Fruit fly (Drosophila melanogaster): ENCODE measurements around the gene CG9427.

The CG9427 gene

DNA sequence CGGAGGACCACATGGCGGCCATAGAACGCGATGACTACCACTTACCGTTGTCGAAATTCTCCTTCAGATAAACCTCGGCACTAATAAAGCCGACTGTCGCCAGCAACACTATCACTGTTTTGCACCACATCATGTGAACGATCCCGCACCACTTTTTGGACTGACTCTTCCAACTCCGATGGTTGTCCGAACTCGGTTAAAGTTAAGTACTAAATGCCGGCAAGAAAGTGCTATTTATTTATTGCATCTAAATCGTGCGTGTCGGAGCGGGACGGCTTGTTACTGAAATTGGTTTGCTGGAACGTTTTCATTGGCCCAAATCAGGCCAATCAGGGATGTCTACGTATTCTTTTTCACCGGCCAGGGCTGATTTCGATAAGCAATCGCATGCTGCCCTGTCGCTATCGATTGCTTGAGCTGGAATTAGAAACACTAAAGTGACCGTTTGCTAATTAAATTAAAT lies 3.9 kb upstream of the CG9427 start, which contains the start of gene Calr (continued):
- TF ChIP-seq CG12744 (GFP tag; optimal IDR thresholded peaks at IDR 0.05) (no peak), sens-2 (GFP tag; IDR thresholded peaks at IDR 0.05) (no peak), bowl (GFP tag; IDR thresholded peaks at IDR 0.05) (no peak), Bdp1 (GFP tag; optimal IDR thresholded peaks at IDR 0.05) (peak; percentile 34), Max (GFP tag; optimal IDR thresholded peaks at IDR 0.05) (peak; percentile 34), CG10543 (GFP tag; optimal IDR thresholded peaks at IDR 0.05) (peak; percentile 34), pho (GFP tag; optimal IDR thresholded peaks at IDR 0.05) (no peak), CG17385 (GFP tag; optimal IDR thresholded peaks at IDR 0.05) (no peak), Fer1 (GFP tag; optimal IDR thresholded peaks at IDR 0.05) (peak; percentile 72), CG11504 (tag; optimal IDR thresholded peaks at IDR 0.05) (no peak), cas (GFP tag; IDR thresholded peaks at IDR 0.05) (no peak), Hr78 (GFP tag; optimal IDR thresholded peaks at IDR 0.05) (no peak), chinmo (GFP tag; IDR thresholded peaks at IDR 0.05; ENCODE audit: partially characterized antibody) (no peak), CG15696 (tag; optimal IDR thresholded peaks at IDR 0.05) (no peak), CG6813 (GFP tag; optimal IDR thresholded peaks at IDR 0.05) (peak; percentile 10), Nf-YC (tag; optimal IDR thresholded peaks at IDR 0.05) (peak; percentile 100), Antp (GFP tag; optimal IDR thresholded peaks at IDR 0.05) (no peak), Sox100B (GFP tag; optimal IDR thresholded peaks at IDR 0.05) (no peak), Stat92E (GFP tag; optimal IDR thresholded peaks at IDR 0.05) (peak in 1 of 3 experiments; percentile 61), CG16779 (GFP tag; IDR thresholded peaks at IDR 0.05) (no peak), YL-1 (GFP tag; optimal IDR thresholded peaks at IDR 0.05) (peak; percentile 74), yki (optimal IDR thresholded peaks at IDR 0.05) (no peak), mld (GFP tag; IDR thresholded peaks at IDR 0.05; ENCODE audit: partially characterized antibody) (no peak), abd-A (tag; optimal IDR thresholded peaks at IDR 0.05) (peak; percentile 95), hth (optimal IDR thresholded peaks at IDR 0.05) (no peak), CG14667 (GFP tag; IDR thresholded peaks at IDR 0.05) (no peak), CoRest (tag; optimal IDR thresholded peaks at IDR 0.05) (peak; percentile 67), gfzf (GFP tag; optimal IDR thresholded peaks at IDR 0.05) (peak; percentile 48), grau (tag; optimal IDR thresholded peaks at IDR 0.05) (peak; percentile 46), CG2120 (GFP tag; optimal IDR thresholded peaks at IDR 0.05) (peak; percentile 1), CG14014 (GFP tag; IDR thresholded peaks at IDR 0.05) (no peak), Optix (GFP tag; IDR thresholded peaks at IDR 0.05) (no peak), MBD-R2 (GFP tag; IDR thresholded peaks at IDR 0.05) (no peak), oc (tag; optimal IDR thresholded peaks at IDR 0.05) (peak; percentile 67), eyg (GFP tag; optimal IDR thresholded peaks at IDR 0.05) (peak; percentile 49), CG1647 (GFP tag; optimal IDR thresholded peaks at IDR 0.05) (peak; percentile 45), CTCF (GFP tag; optimal IDR thresholded peaks at IDR 0.05) (peak; percentile 41), CG4282 (GFP tag; optimal IDR thresholded peaks at IDR 0.05) (no peak), Gsc (GFP tag; IDR thresholded peaks at IDR 0.05) (no peak), CG3407 (GFP tag; optimal IDR thresholded peaks at IDR 0.05) (no peak), CG7271 (tag; optimal IDR thresholded peaks at IDR 0.05) (peak; percentile 46), psq (GFP tag; optimal IDR thresholded peaks at IDR 0.05) (no peak), otp (GFP tag; IDR thresholded peaks at IDR 0.05) (no peak), CG33557 (GFP tag; optimal IDR thresholded peaks at IDR 0.05) (peak; percentile 22), CG7745 (tag; optimal IDR thresholded peaks at IDR 0.05) (peak; percentile 92), shn (GFP tag; optimal IDR thresholded peaks at IDR 0.05) (peak; percentile 43), CG2678 (tag; optimal IDR thresholded peaks at IDR 0.05) (no peak), MESR4 (GFP tag; optimal IDR thresholded peaks at IDR 0.05) (peak; percentile 87), Drgx (GFP tag; IDR thresholded peaks at IDR 0.05) (no peak), CG13775 (GFP tag; optimal IDR thresholded peaks at IDR 0.05) (peak; percentile 23), Nf-YB (GFP tag; optimal IDR thresholded peaks at IDR 0.05) (peak; percentile 100), CG2129 (GFP tag; IDR thresholded peaks at IDR 0.05; ENCODE audit: partially characterized antibody) (no peak)

Measured in whole organism, embryonic.